Worm (Caenorhabditis elegans) whole organism, L4 larva: Measurements from ENCODE around the gene moc-6.

Source experiments
- F37D6.2 ChIP-seq: sonication (generic microtip); optimal IDR thresholded peaks from 2 replicates; lab custom pipeline; 2016; ENCODE audit warnings: mild to moderate bottlenecking, missing genetic modification characterization, missing compliant biosample characterization
- aha-1 ChIP-seq: fragments of 150-350 bp; peaks from one replicate; lab custom pipeline; 2014; ENCODE audit warnings: missing biosample characterization, missing genetic modification characterization
- ama-1 ChIP-seq: fragments of 150-350 bp; optimal IDR thresholded peaks from 2 replicates; lab custom pipeline; 2014; ENCODE audit warnings: inconsistent platforms, mixed read lengths
- ces-1 ChIP-seq: fragments of 150-350 bp; sonication (generic microtip); optimal IDR thresholded peaks from 4 replicates; lab custom pipeline; 2014; ENCODE audit warnings: missing biosample characterization, missing genetic modification reagents, missing genetic modification characterization
- dve-1 ChIP-seq: sonication (generic microtip); optimal IDR thresholded peaks from 2 replicates; lab custom pipeline; 2017; ENCODE audit warnings: antibody characterized with exemption, mild to moderate bottlenecking, missing genetic modification characterization, missing compliant biosample characterization; ENCODE audit not compliant: insufficient read depth
- lin-15B ChIP-seq: fragments of 150-350 bp; sonication (generic microtip); optimal IDR thresholded peaks from 3 replicates; lab custom pipeline; 2014; ENCODE audit warnings: missing biosample characterization, missing genetic modification characterization
- lsy-2 ChIP-seq, 2 experiments: fragments of 150-350 bp in 1 of 2; sonication (generic microtip) in 1 of 2; optimal IDR thresholded peaks; 2 replicates each; lab custom pipeline; 2014 to 2017; ENCODE audit warnings: missing biosample characterization in 2 of 2, missing genetic modification characterization in 2 of 2
- nhr-11 ChIP-seq: fragments of 150-350 bp; optimal IDR thresholded peaks from 2 replicates; lab custom pipeline; 2014; ENCODE audit warnings: missing biosample characterization, missing genetic modification characterization
- nhr-76 ChIP-seq: fragments of 150-350 bp; optimal IDR thresholded peaks from 2 replicates; lab custom pipeline; 2014; ENCODE audit warnings: missing biosample characterization, missing genetic modification characterization
- pha-4 ChIP-seq, 2 experiments: fragments of 150-350 bp in 1 of 2; fragments of 200-800 bp in 1 of 2; sonication (Bioruptor generic) in 1 of 2; IDR thresholded peaks in 1 of 2; optimal IDR thresholded peaks in 1 of 2; 2 replicates each; pipeline versions ENCODE4 v1.3.6 to Lab custom; 2014 to 2022; ENCODE audit warnings: missing genetic modification characterization in 2 of 2, missing genetic modification reagents in 2 of 2, missing biosample characterization in 1 of 2, missing compliant biosample characterization in 1 of 2
- spr-3 ChIP-seq: fragments of 200-800 bp; sonication (Bioruptor generic); optimal IDR thresholded peaks from 2 replicates; lab custom pipeline; 2018; ENCODE audit warnings: mild to moderate bottlenecking, missing genetic modification characterization, missing compliant biosample characterization
- unc-62 ChIP-seq, 3 experiments: fragments of 150-350 bp in 1 of 3; sonication (generic microtip); optimal IDR thresholded peaks in 2 of 3; peaks in 1 of 3; 1 replicate in 1 of 3; 2 replicates in 2 of 3; lab custom pipeline; 2014 to 2017; ENCODE audit warnings: missing biosample characterization in 3 of 3, missing genetic modification characterization in 3 of 3, missing genetic modification reagents in 3 of 3, missing genotype in 1 of 3
- vab-7 ChIP-seq: fragments of 200-800 bp; sonication (Bioruptor generic); IDR thresholded peaks from 2 replicates; pipeline ENCODE4 v1.3.6; 2022; ENCODE audit warnings: missing genetic modification reagents, missing genetic modification characterization, missing compliant biosample characterization

DNA sequence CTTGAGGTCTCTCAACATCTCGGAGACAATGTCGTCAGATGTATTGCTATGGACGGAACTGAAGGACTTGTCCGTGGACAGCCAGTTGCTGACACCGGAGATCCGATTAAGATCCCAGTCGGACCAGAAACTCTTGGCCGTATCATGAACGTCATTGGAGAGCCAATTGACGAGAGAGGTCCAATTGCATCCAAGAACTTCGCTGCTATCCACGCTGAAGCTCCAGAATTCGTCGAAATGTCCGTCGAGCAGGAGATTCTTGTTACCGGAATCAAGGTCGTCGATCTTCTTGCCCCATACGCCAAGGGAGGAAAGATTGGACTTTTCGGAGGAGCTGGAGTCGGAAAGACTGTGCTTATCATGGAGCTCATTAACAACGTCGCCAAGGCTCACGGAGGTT is 33.0 kb downstream of the moc-6 start:
- TF ChIP-seq ama-1 (no peak), spr-3 (GFP tag; lab: Kevin White, UChicago) (no peak), lsy-2 (tag; optimal IDR thresholded peaks at IDR 0.05; lab: Kevin White, UChicago) (no peak), F37D6.2 (tag; lab: Kevin White, UChicago) (no peak), ces-1 (GFP tag; lab: Kevin White, UChicago) (no peak), pha-4 (GFP tag; IDR thresholded peaks at IDR 0.05; lab: Robert Waterston, UW) (no peak), pha-4 (tag; optimal IDR thresholded peaks at IDR 0.05; lab: Kevin White, UChicago) (no peak), nhr-11 (tag; lab: Kevin White, UChicago) (no peak), nhr-76 (no peak), dve-1 (no peak), aha-1 (no peak), unc-62 (GFP tag; optimal IDR thresholded peaks at IDR 0.05 in 1 of 2; lab: Kevin White, UChicago) (no peak), unc-62 (tag; optimal IDR thresholded peaks at IDR 0.05; lab: Kevin White, UChicago) (no peak), lin-15B (tag; lab: Kevin White, UChicago) (no peak), vab-7 (GFP tag; lab: Robert Waterston, UW) (no peak)
